Worm (Caenorhabditis elegans): ENCODE measurements around the gene mrps-7.
A peak's percentile ranks its signal among the peaks of the same experiment; 100 is the strongest.

The mrps-7 gene

ce11 chrIV:14773280-14774071 is 5.9 kb upstream of the mrps-7 start, which contains the start of gene Y57G11C.36:
Gene Y57G11C.36, minus strand, starts transcription at chrIV:14773781.
- TF ChIP-seq tab-1 (GFP tag; IDR thresholded peaks at IDR 0.05) (0 out of 2 replicates have a peak, but pooled peaks have one; percentile 18), med-1 (GFP tag; optimal IDR thresholded peaks at IDR 0.05; ENCODE audit: insufficient read depth) (no peak)

DNA sequence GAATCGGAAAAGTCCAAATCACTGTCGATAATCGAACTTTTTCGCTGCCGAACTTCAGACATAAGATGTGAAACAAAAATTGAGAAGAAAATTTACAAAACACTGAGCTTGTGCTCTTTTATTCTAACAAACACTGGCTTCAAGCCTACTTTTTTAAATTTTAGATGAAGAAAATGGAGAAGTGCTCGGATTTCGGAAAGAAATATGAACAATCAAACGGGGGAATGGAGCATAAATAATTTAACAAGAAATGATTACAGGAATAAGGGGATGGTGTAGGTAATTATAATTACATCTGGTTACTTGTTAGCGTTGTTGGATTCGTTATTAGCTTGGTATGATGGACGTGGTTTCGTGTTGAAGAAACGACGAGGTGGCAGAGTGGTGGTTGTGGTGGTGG is 3.8 kb upstream of the mrps-7 start, which contains the start of gene degl-1:
TSS of gene degl-1 (minus strand) at position 101 of the 400 bp plus-strand sequence.
- TF ChIP-seq flt-1 (GFP tag; IDR thresholded peaks at IDR 0.05) (no peak), T22C8.4 (GFP tag; IDR thresholded peaks at IDR 0.05) (no peak), klf-2 (GFP tag; conservative IDR thresholded peaks at IDR 0.05) (no peak), ztf-23 (GFP tag; IDR thresholded peaks at IDR 0.05) (no peak), ref-1 (GFP tag; conservative IDR thresholded peaks at IDR 0.05) (no peak), med-1 (GFP tag; optimal IDR thresholded peaks at IDR 0.05; ENCODE audit: insufficient read depth) (no peak), tab-1 (GFP tag; IDR thresholded peaks at IDR 0.05) (no peak), ztf-29 (GFP tag; IDR thresholded peaks at IDR 0.05) (no peak), cog-1 (tag; optimal IDR thresholded peaks at IDR 0.05) (no peak)

- no peak for TF ChIP-seq med-1 (GFP tag; optimal IDR thresholded peaks at IDR 0.05; ENCODE audit: insufficient read depth)
- TF ChIP-seq ztf-23 (GFP tag; IDR thresholded peaks at IDR 0.05), result no peak
These were observed 3.1 kb upstream of the mrps-7 start for ce11 chrIV:14770663-14771062.

ce11 chrIV:14769218-14769835 is 1.8 kb upstream of the mrps-7 start, which contains the start of gene Y57G11C.43:
Gene Y57G11C.43, plus strand, starts transcription at chrIV:14769441.
- TF ChIP-seq med-1 (GFP tag; optimal IDR thresholded peaks at IDR 0.05; ENCODE audit: insufficient read depth), result no peak
- TF ChIP-seq tab-1 (GFP tag; IDR thresholded peaks at IDR 0.05), result no peak
- no peak for TF ChIP-seq ztf-23 (GFP tag; IDR thresholded peaks at IDR 0.05)
- TF ChIP-seq cog-1 (tag; optimal IDR thresholded peaks at IDR 0.05), result no peak
- TF ChIP-seq ztf-29 (GFP tag; IDR thresholded peaks at IDR 0.05), result no peak
- no peak for TF ChIP-seq ref-1 (GFP tag; conservative IDR thresholded peaks at IDR 0.05)
- no peak for TF ChIP-seq klf-2 (GFP tag; conservative IDR thresholded peaks at IDR 0.05)
- TF ChIP-seq flt-1 (GFP tag; IDR thresholded peaks at IDR 0.05), result no peak

DNA sequence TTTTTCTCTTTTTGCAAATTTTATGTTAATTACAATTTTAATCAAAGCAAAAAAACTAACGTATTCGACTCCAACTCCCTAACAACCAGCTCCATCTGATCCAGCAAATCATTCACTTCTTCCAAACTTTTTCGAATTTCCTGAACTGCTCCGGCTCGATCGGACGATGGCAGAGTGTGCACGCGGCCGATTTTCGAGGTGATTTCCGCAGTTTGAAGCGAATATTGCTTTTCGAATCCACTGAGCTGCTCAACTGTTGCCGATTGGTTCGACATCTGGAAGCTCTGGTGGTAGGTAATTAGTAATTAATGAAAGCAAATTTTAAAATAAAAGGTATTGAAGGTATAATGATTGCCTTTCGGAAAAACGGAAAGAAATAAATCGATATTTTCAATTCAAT is 1.1 kb downstream of the mrps-7 start, which contains the start of gene vti-1:
TSS of gene vti-1 (minus strand) at position 284 of the 400 bp plus-strand sequence.
- TF ChIP-seq T22C8.4 (GFP tag; IDR thresholded peaks at IDR 0.05) (no peak), med-1 (GFP tag; optimal IDR thresholded peaks at IDR 0.05; ENCODE audit: insufficient read depth) (no peak), flt-1 (GFP tag; IDR thresholded peaks at IDR 0.05) (no peak)

DNA sequence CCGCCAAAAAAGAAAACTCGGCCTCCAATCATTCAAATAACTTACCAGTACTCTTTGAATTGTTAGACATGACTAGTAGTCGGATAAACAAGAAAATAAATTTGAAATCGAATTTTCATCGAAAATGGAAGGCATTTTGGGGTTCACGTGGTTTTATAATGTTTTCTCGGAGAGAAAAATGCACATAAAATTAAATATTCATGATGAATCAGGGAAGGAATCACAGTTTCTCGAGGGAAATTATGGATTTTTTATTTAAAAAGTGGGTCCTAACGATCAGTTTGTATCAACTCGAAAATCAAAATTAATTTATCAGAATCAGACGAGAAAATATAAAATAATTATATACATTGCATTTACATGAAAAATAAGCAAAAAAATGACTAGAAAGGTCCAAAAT is 2.2 kb downstream of the mrps-7 start, which contains the start of gene Y57G11C.5:
TSS of gene Y57G11C.5 (minus strand) at position 101 of the 400 bp plus-strand sequence.
- TF ChIP-seq ztf-29 (GFP tag; IDR thresholded peaks at IDR 0.05) (no peak), klf-2 (GFP tag; conservative IDR thresholded peaks at IDR 0.05) (no peak), flt-1 (GFP tag; IDR thresholded peaks at IDR 0.05) (no peak), T22C8.4 (GFP tag; IDR thresholded peaks at IDR 0.05) (no peak), med-1 (GFP tag; optimal IDR thresholded peaks at IDR 0.05; ENCODE audit: insufficient read depth) (no peak), cog-1 (tag; optimal IDR thresholded peaks at IDR 0.05) (no peak), ztf-23 (GFP tag; IDR thresholded peaks at IDR 0.05) (no peak), tab-1 (GFP tag; IDR thresholded peaks at IDR 0.05) (no peak), ref-1 (GFP tag; conservative IDR thresholded peaks at IDR 0.05) (no peak)

- TF ChIP-seq klf-2 (GFP tag; conservative IDR thresholded peaks at IDR 0.05) (no peak), T22C8.4 (GFP tag; IDR thresholded peaks at IDR 0.05) (no peak), ztf-23 (GFP tag; IDR thresholded peaks at IDR 0.05) (no peak), med-1 (GFP tag; optimal IDR thresholded peaks at IDR 0.05; ENCODE audit: insufficient read depth) (no peak), cog-1 (tag; optimal IDR thresholded peaks at IDR 0.05) (no peak), flt-1 (GFP tag; IDR thresholded peaks at IDR 0.05) (no peak), ref-1 (GFP tag; conservative IDR thresholded peaks at IDR 0.05) (no peak)
These were observed 2.8 kb downstream of the mrps-7 start for ce11 chrIV:14764719-14765173.

DNA sequence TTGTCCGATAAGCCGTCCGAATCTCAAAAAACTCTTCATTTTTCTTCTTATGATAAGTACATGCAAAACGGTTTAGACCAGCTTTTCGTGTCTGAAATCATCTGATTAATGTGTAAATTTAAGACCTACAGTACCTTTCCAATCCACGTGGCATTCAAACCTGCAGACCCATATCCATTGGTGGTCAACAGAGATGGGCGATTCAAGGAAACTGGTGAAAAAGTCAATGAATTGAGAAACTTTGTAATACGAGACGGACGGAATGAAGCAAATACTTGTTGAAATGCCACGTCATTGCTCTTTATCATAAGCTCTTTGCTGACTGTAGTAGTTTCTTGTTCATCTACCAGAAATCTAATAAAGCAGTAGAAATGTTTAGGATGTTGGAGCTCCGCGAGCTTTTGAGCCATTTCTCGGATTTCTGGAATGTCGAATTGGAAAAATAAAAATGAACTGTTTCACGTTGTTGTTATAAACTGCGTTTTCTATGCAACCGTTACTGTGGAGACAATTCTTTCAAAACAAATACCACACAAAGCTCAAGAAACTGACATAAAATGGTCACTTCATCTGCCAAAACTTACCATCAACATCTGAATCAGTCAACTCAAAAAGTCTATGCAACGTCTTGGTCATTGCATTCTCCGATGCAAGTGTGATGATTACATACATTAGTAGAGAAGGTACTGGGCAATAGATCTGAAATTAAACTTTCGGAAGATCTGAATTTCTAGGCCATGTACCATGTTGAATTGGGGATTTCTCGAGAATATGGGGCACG is 3.4 kb downstream of the mrps-7 start:
- TF ChIP-seq ref-1 (GFP tag; conservative IDR thresholded peaks at IDR 0.05) (no peak), tab-1 (GFP tag; IDR thresholded peaks at IDR 0.05) (no peak)

DNA sequence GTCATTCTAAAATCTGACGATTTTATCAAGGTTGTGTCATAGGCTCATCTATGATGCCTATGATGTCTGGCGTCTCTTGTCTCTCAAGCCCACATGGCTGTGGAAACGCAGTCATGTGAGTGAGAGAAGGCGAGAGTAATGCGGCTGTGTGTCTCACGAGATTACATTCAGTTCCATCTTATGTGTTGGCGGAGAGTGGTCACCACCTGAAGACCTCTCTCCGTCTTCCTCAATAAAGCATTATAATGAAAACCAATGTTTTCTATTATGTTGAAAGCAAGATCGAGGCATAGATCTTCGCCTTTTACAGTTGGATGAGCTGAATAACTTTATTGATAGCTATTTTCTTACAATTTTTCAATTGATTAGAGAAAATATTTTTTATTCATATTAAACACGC is 4.2 kb downstream of the mrps-7 start:
- peak; percentile 12 for TF ChIP-seq cog-1 (tag; optimal IDR thresholded peaks at IDR 0.05)

DNA sequence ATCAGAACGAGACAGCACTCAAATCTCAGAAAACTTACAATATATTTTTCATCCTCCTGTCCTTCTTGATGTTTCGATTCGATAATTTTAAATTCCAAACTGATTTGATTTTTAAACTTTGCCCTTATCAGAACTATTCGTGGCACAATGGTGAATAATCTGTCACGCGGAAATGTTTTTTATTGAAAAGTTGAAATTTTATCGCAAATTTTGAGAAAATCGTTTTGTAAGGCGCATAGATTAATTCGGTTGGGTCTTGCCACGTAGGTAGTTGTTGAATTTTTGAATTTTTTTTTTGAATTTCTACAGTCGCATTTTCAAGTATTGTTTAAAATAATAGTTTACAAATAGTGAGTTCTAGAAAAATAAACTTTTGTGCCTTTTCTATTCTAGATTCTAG is 6.7 kb downstream of the mrps-7 start, which contains the start of gene ptp-5.2:
TSS of gene ptp-5.2 (minus strand) at position 101 of the 400 bp plus-strand sequence.
- TF ChIP-seq ref-1 (GFP tag; conservative IDR thresholded peaks at IDR 0.05) (no peak), med-1 (GFP tag; optimal IDR thresholded peaks at IDR 0.05; ENCODE audit: insufficient read depth) (no peak), cog-1 (tag; optimal IDR thresholded peaks at IDR 0.05) (no peak), klf-2 (GFP tag; conservative IDR thresholded peaks at IDR 0.05) (no peak), tab-1 (GFP tag; IDR thresholded peaks at IDR 0.05) (no peak), flt-1 (GFP tag; IDR thresholded peaks at IDR 0.05) (no peak), ztf-23 (GFP tag; IDR thresholded peaks at IDR 0.05) (no peak), ztf-29 (GFP tag; IDR thresholded peaks at IDR 0.05) (no peak), T22C8.4 (GFP tag; IDR thresholded peaks at IDR 0.05) (no peak)

Measured in whole organism, midembryonic.